Worm (Caenorhabditis elegans) whole organism, late embryonic: Measurements from ENCODE around the gene C36C9.5.

ENCODE experiments used
- C08G9.2 ChIP-seq: sonication (generic microtip); optimal IDR thresholded peaks from 2 replicates; lab custom pipeline; 2016; ENCODE audit warnings: mild to moderate bottlenecking, missing genetic modification characterization, moderate library complexity, missing compliant biosample characterization
- C38D4.7 ChIP-seq: fragments of 200-800 bp; sonication (Bioruptor generic); optimal IDR thresholded peaks from 2 replicates; lab custom pipeline; 2018; ENCODE audit warnings: mild to moderate bottlenecking, missing genetic modification characterization, moderate library complexity, missing compliant biosample characterization
- F13H6.1 ChIP-seq: sonication (generic microtip); optimal IDR thresholded peaks from 2 replicates; lab custom pipeline; 2016; ENCODE audit warnings: missing genetic modification characterization, missing compliant biosample characterization
- K09A11.1 ChIP-seq: sonication (generic microtip); optimal IDR thresholded peaks from 2 replicates; lab custom pipeline; 2017; ENCODE audit warnings: antibody characterized with exemption, mild to moderate bottlenecking, missing genetic modification characterization, missing compliant biosample characterization; ENCODE audit not compliant: insufficient read depth
- T23F11.4 ChIP-seq: fragments of 200-800 bp; sonication (Bioruptor generic); optimal IDR thresholded peaks from 2 replicates; lab custom pipeline; 2018; ENCODE audit warnings: mild to moderate bottlenecking, missing genetic modification characterization, missing compliant biosample characterization
- ahr-1 ChIP-seq: sonication (generic microtip); optimal IDR thresholded peaks from 2 replicates; lab custom pipeline; 2016; ENCODE audit warnings: missing genetic modification characterization, missing compliant biosample characterization
- ceh-14 ChIP-seq: sonication (generic microtip); optimal IDR thresholded peaks from 2 replicates; lab custom pipeline; 2016; ENCODE audit warnings: missing genotype, missing genetic modification characterization, missing compliant biosample characterization
- ceh-18 ChIP-seq: sonication (generic microtip); optimal IDR thresholded peaks from 2 replicates; lab custom pipeline; 2016; ENCODE audit warnings: missing genetic modification characterization, missing compliant biosample characterization
- ceh-19 ChIP-seq: fragments of 200-800 bp; sonication (Bioruptor generic); optimal IDR thresholded peaks from 2 replicates; lab custom pipeline; 2018; ENCODE audit warnings: mild to moderate bottlenecking, missing genetic modification characterization, missing compliant biosample characterization
- ceh-2 ChIP-seq: sonication (generic microtip); optimal IDR thresholded peaks from 2 replicates; lab custom pipeline; 2016; ENCODE audit warnings: missing genotype, missing genetic modification characterization, missing compliant biosample characterization
- ceh-24 ChIP-seq: sonication (generic microtip); optimal IDR thresholded peaks from 2 replicates; lab custom pipeline; 2016; ENCODE audit warnings: mild to moderate bottlenecking, missing genetic modification characterization, missing compliant biosample characterization
- ceh-31 ChIP-seq: sonication (generic microtip); optimal IDR thresholded peaks from 2 replicates; lab custom pipeline; 2016; ENCODE audit warnings: missing genetic modification characterization, missing compliant biosample characterization
- ceh-34 ChIP-seq: sonication (generic microtip); optimal IDR thresholded peaks from 2 replicates; lab custom pipeline; 2016; ENCODE audit warnings: mild to moderate bottlenecking, missing genetic modification characterization, missing compliant biosample characterization
- ceh-45 ChIP-seq: fragments of 200-800 bp; sonication (Bioruptor generic); IDR thresholded peaks from 2 replicates; pipeline ENCODE4 v1.3.6; 2022; ENCODE audit warnings: missing genetic modification reagents, missing genetic modification characterization, missing compliant biosample characterization
- ceh-48 ChIP-seq: sonication (generic microtip); optimal IDR thresholded peaks from 2 replicates; lab custom pipeline; 2016; ENCODE audit warnings: missing genetic modification characterization, inconsistent platforms, missing compliant biosample characterization
- che-1 ChIP-seq: sonication (generic microtip); optimal IDR thresholded peaks from 2 replicates; lab custom pipeline; 2016; ENCODE audit warnings: mild to moderate bottlenecking, missing genetic modification characterization, missing compliant biosample characterization
- dve-1 ChIP-seq: sonication (generic microtip); optimal IDR thresholded peaks from 2 replicates; lab custom pipeline; 2017; ENCODE audit warnings: antibody characterized with exemption, mild to moderate bottlenecking, missing genetic modification characterization, missing compliant biosample characterization
- elt-2 ChIP-seq: sonication (generic microtip); optimal IDR thresholded peaks from 2 replicates; lab custom pipeline; 2016; ENCODE audit warnings: missing genetic modification reagents, missing genetic modification characterization, missing compliant biosample characterization
- ets-4 ChIP-seq: sonication (generic microtip); optimal IDR thresholded peaks from 2 replicates; lab custom pipeline; 2016; ENCODE audit warnings: missing genetic modification characterization, missing compliant biosample characterization
- fax-1 ChIP-seq: sonication (generic microtip); optimal IDR thresholded peaks from 2 replicates; lab custom pipeline; 2016; ENCODE audit warnings: missing genotype, missing genetic modification characterization, missing compliant biosample characterization
- hlh-13 ChIP-seq: fragments of 200-800 bp; sonication (Bioruptor generic); optimal IDR thresholded peaks from 2 replicates; lab custom pipeline; 2018; ENCODE audit warnings: mild to moderate bottlenecking, missing genetic modification characterization, missing compliant biosample characterization
- hlh-15 ChIP-seq: sonication (generic microtip); optimal IDR thresholded peaks from 2 replicates; lab custom pipeline; 2016; ENCODE audit warnings: missing genetic modification characterization, missing compliant biosample characterization
- hlh-30 ChIP-seq: sonication (generic microtip); optimal IDR thresholded peaks from 2 replicates; lab custom pipeline; 2017; ENCODE audit warnings: antibody characterized with exemption, missing genetic modification characterization, missing compliant biosample characterization; ENCODE audit not compliant: insufficient read depth
- hlh-6 ChIP-seq: sonication (generic microtip); optimal IDR thresholded peaks from 2 replicates; lab custom pipeline; 2016; ENCODE audit warnings: missing genotype, missing genetic modification characterization, missing compliant biosample characterization
- lim-6 ChIP-seq: sonication (generic microtip); optimal IDR thresholded peaks from 2 replicates; lab custom pipeline; 2016; ENCODE audit warnings: missing genetic modification characterization, missing compliant biosample characterization
- lin-11 ChIP-seq: fragments of 200-800 bp; sonication (Bioruptor generic); optimal IDR thresholded peaks from 2 replicates; lab custom pipeline; 2018; ENCODE audit warnings: mild to moderate bottlenecking, missing genetic modification characterization, missing compliant biosample characterization
- madf-2 ChIP-seq: sonication (generic microtip); optimal IDR thresholded peaks from 2 replicates; lab custom pipeline; 2017; ENCODE audit warnings: missing genetic modification characterization, missing compliant biosample characterization
- nhr-11 ChIP-seq: fragments of 150-350 bp; optimal IDR thresholded peaks from 2 replicates; lab custom pipeline; 2014; ENCODE audit warnings: missing biosample characterization, missing genetic modification characterization
- npax-4 ChIP-seq: sonication (generic microtip); optimal IDR thresholded peaks from 2 replicates; lab custom pipeline; 2016; ENCODE audit warnings: missing genetic modification characterization, missing compliant biosample characterization
- odd-2 ChIP-seq: sonication (generic microtip); optimal IDR thresholded peaks from 2 replicates; lab custom pipeline; 2017; ENCODE audit warnings: antibody characterized with exemption, mild to moderate bottlenecking, missing genetic modification characterization, missing compliant biosample characterization
- pax-1 ChIP-seq: fragments of 150-350 bp; optimal IDR thresholded peaks from 2 replicates; lab custom pipeline; 2014; ENCODE audit warnings: missing biosample characterization, missing genetic modification characterization
- pha-4 ChIP-seq: fragments of 150-350 bp; optimal IDR thresholded peaks from 2 replicates; lab custom pipeline; 2018; ENCODE audit warnings: missing biosample characterization, missing genetic modification reagents, missing genetic modification characterization
- pros-1 ChIP-seq: fragments of 150-350 bp; optimal IDR thresholded peaks from 2 replicates; lab custom pipeline; 2014; ENCODE audit warnings: missing biosample characterization, missing genetic modification reagents, missing genetic modification characterization
- rnt-1 ChIP-seq: sonication (generic microtip); optimal IDR thresholded peaks from 2 replicates; lab custom pipeline; 2016; ENCODE audit warnings: missing genetic modification characterization, missing compliant biosample characterization
- sdc-2 ChIP-seq: sonication (generic microtip); optimal IDR thresholded peaks from 2 replicates; lab custom pipeline; 2016; ENCODE audit warnings: missing genotype, missing genetic modification characterization, missing compliant biosample characterization
- sox-4 ChIP-seq: sonication (generic microtip); optimal IDR thresholded peaks from 2 replicates; lab custom pipeline; 2017; ENCODE audit warnings: mild to moderate bottlenecking, missing genetic modification characterization, inconsistent platforms, missing compliant biosample characterization
- syd-9 ChIP-seq: sonication (generic microtip); optimal IDR thresholded peaks from 2 replicates; lab custom pipeline; 2016; ENCODE audit warnings: mild to moderate bottlenecking, missing genetic modification characterization, moderate library complexity, missing compliant biosample characterization
- ttx-3 ChIP-seq: sonication (generic microtip); optimal IDR thresholded peaks from 2 replicates; lab custom pipeline; 2016; ENCODE audit warnings: missing genetic modification reagents, missing genetic modification characterization, missing compliant biosample characterization
- unc-3 ChIP-seq, 2 experiments: fragments of 200-800 bp in 1 of 2; sonication (Bioruptor generic) in 1 of 2; sonication (generic microtip) in 1 of 2; conservative IDR thresholded peaks in 1 of 2; optimal IDR thresholded peaks in 1 of 2; 2 replicates each; pipeline versions ENCODE4 v1.3.6 to Lab custom; 2016 to 2022; ENCODE audit warnings: missing compliant biosample characterization in 2 of 2, missing genetic modification characterization in 2 of 2, missing genetic modification reagents in 1 of 2
- unc-42 ChIP-seq: sonication (generic microtip); optimal IDR thresholded peaks from 2 replicates; lab custom pipeline; 2016; ENCODE audit warnings: missing genotype, missing genetic modification characterization, missing compliant biosample characterization
- unc-55 ChIP-seq: sonication (generic microtip); optimal IDR thresholded peaks from 2 replicates; lab custom pipeline; 2017; ENCODE audit warnings: missing biosample characterization, missing genetic modification reagents, missing genetic modification characterization
- unc-86 ChIP-seq: sonication (generic microtip); optimal IDR thresholded peaks from 2 replicates; lab custom pipeline; 2016; ENCODE audit warnings: missing genetic modification characterization, missing compliant biosample characterization

C36C9.5 gene

DNA sequence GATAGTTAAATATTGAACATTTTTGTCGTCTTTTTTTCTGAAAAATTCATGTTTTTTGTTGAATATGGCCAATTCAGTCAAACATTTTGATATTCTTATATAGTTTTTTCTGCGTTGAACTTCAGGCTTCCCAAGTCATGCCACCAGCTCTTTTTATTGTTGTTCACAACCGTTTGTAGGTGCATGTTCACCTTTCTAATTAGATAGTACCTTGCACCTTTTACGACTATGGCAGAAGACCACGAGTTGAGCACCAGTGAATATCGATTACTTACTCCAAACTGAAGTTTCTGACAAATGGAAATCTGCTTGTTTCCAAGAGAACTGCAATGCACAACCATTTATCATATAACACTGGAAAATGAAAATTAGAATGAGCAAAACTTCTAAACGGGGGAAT, 27.9 kb downstream of the C36C9.5 start:
- no peak for TF ChIP-seq odd-2 (tag; lab: Kevin White, UChicago)

DNA sequence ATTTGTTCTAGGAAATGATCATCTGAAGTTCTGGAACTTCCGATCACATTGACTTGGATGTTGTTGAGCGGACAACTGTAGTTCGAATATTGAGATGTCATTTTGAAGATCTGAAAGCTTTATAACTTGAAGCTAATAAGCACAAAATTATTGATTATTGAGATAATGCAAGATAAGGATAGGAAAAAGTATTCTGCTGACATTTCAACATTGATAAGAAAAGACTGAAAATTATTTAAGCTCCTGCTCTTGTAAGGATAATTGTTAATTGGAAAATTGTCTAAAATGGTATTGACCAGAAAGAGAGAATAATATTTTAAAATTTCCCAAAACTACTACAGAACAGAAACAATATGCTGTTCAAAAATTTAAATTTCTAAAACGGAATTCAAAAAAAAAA, 29.7 kb downstream of the C36C9.5 start, which contains the start of gene tbx-31:
Gene tbx-31, minus strand, starts transcription at position 101 of the 400 bp plus-strand sequence.
- TF ChIP-seq unc-42 (tag; lab: Kevin White, UChicago) (no peak), ceh-34 (no peak), F13H6.1 (tag; lab: Kevin White, UChicago) (no peak), ceh-19 (GFP tag; lab: Kevin White, UChicago) (no peak), fax-1 (no peak), unc-86 (tag; lab: Kevin White, UChicago) (no peak), madf-2 (tag; lab: Kevin White, UChicago) (no peak), pax-1 (no peak), nhr-11 (tag; lab: Kevin White, UChicago) (no peak), ahr-1 (no peak), K09A11.1 (tag; lab: Kevin White, UChicago) (no peak), ets-4 (tag; lab: Kevin White, UChicago) (no peak), hlh-15 (tag; lab: Kevin White, UChicago) (no peak)

ce11 chrX:1668748-1669147, 35.0 kb downstream of the C36C9.5 start, which contains the start of gene R09H3.3:
R09H3.3 (minus strand) TSS chrX:1668848.
- TF ChIP-seq unc-3 (GFP tag; conservative IDR thresholded peaks at IDR 0.05; lab: Robert Waterston, UW) (no peak), unc-3 (tag; optimal IDR thresholded peaks at IDR 0.05; lab: Kevin White, UChicago) (no peak), unc-86 (tag; lab: Kevin White, UChicago) (no peak), nhr-11 (tag; lab: Kevin White, UChicago) (no peak)

DNA sequence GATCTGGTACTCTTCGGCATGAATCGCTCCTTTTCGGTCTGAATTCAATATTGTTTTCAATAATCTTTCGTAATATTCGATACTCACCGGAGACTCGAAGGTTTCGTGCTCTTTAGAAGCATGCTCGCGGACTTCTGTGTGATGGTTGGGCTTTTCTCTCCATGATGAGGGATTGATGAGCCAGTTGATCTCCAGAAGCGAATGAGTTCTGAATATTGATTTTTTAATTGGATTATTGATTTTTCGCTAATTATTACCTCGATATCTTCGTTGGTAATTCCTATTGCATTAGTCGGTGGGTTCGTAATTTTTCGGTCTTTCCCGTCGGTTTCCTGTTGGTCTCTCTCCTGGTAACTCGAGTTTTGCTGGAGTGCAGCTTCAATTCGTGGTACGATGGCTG, 36.7 kb downstream of the C36C9.5 start:
- TF ChIP-seq pax-1 (no peak), ahr-1 (no peak)

ce11 chrX:1664925-1665324, 38.8 kb downstream of the C36C9.5 start, which contains the start of gene R09H3.2:
R09H3.2 (minus strand) TSS chrX:1665025.
- TF ChIP-seq unc-42 (tag; lab: Kevin White, UChicago) (no peak), ceh-45 (GFP tag; lab: Robert Waterston, UW) (no peak), T23F11.4 (no peak), npax-4 (tag; lab: Kevin White, UChicago) (no peak), C38D4.7 (GFP tag; lab: Kevin White, UChicago) (no peak), pha-4 (tag; lab: Kevin White, UChicago) (no peak), rnt-1 (tag; lab: Kevin White, UChicago) (no peak), unc-3 (GFP tag; conservative IDR thresholded peaks at IDR 0.05; lab: Robert Waterston, UW) (no peak), unc-3 (tag; optimal IDR thresholded peaks at IDR 0.05; lab: Kevin White, UChicago) (no peak), hlh-6 (tag; lab: Kevin White, UChicago) (no peak), che-1 (no peak), ceh-24 (tag; lab: Kevin White, UChicago) (no peak), syd-9 (tag; lab: Kevin White, UChicago) (no peak), C08G9.2 (no peak), elt-2 (tag; lab: Kevin White, UChicago) (no peak), madf-2 (tag; lab: Kevin White, UChicago) (no peak), ceh-14 (tag; lab: Kevin White, UChicago) (no peak), ceh-48 (no peak), lim-6 (tag; lab: Kevin White, UChicago) (no peak)

- TF ChIP-seq hlh-30 (tag; lab: Kevin White, UChicago): no peak
- TF ChIP-seq ceh-2 (tag; lab: Kevin White, UChicago): no peak
- TF ChIP-seq dve-1 (tag; lab: Kevin White, UChicago): no peak
- TF ChIP-seq odd-2 (tag; lab: Kevin White, UChicago): no peak
- TF ChIP-seq ceh-31 (tag; lab: Kevin White, UChicago): no peak
- no peak for TF ChIP-seq unc-55 (GFP tag; lab: Kevin White, UChicago)
- no peak for TF ChIP-seq lin-11
- TF ChIP-seq hlh-13: no peak
- TF ChIP-seq ttx-3 (tag; lab: Kevin White, UChicago): no peak
- no peak for TF ChIP-seq elt-2 (tag; lab: Kevin White, UChicago)
- TF ChIP-seq sdc-2 (tag; lab: Kevin White, UChicago): no peak
- no peak for TF ChIP-seq unc-86 (tag; lab: Kevin White, UChicago)
- no peak for TF ChIP-seq lim-6 (tag; lab: Kevin White, UChicago)
- TF ChIP-seq sox-4 (tag; lab: Kevin White, UChicago): no peak
- no peak for TF ChIP-seq syd-9 (tag; lab: Kevin White, UChicago)
- TF ChIP-seq pros-1 (tag; lab: Kevin White, UChicago): no peak
- TF ChIP-seq F13H6.1 (tag; lab: Kevin White, UChicago): no peak
- TF ChIP-seq ceh-18 (tag; lab: Kevin White, UChicago): no peak
- no peak for TF ChIP-seq fax-1
Measured at ce11 chrX:1655207-1655606, 48.5 kb downstream of the C36C9.5 start, which contains the start of gene tbx-32. tbx-32 (plus strand) TSS chrX:1655507.
